Fruit fly (Drosophila melanogaster) whole organism, embryonic: Measurements from ENCODE around the gene RASSF8.

Experiments
- CG10321 ChIP-seq: fragments of 200-800 bp; sonication (Bioruptor generic); IDR thresholded peaks from 2 replicates; pipeline ENCODE4 v1.3.6; 2022; ENCODE audit warnings: missing biosample characterization, missing genetic modification characterization
- CG11247 ChIP-seq: fragments of 200-800 bp; sonication (Bioruptor generic); IDR thresholded peaks from 2 replicates; pipeline ENCODE4 v1.3.6; 2022; ENCODE audit warnings: missing biosample characterization, missing genetic modification characterization
- CG12104 ChIP-seq: fragments of 200-800 bp; sonication (Bioruptor generic); optimal IDR thresholded peaks from 3 replicates; lab custom pipeline; 2016; ENCODE audit warnings: missing biosample characterization, missing genetic modification characterization
- CG12155 ChIP-seq: fragments of 200-800 bp; sonication (Bioruptor generic); optimal IDR thresholded peaks from 3 replicates; lab custom pipeline; 2016; ENCODE audit warnings: missing biosample characterization, missing genetic modification characterization
- CG12299 ChIP-seq: fragments of 200-800 bp; sonication (Bioruptor generic); optimal IDR thresholded peaks from 2 replicates; lab custom pipeline; 2018; ENCODE audit warnings: missing biosample characterization, mild to moderate bottlenecking, missing genetic modification characterization
- CG1233 ChIP-seq: fragments of 200-800 bp; sonication (Bioruptor generic); optimal IDR thresholded peaks from 4 replicates; lab custom pipeline; 2018; ENCODE audit warnings: missing biosample characterization, mild to moderate bottlenecking, missing genetic modification characterization
- CG12659 ChIP-seq: fragments of 200-800 bp; sonication (Bioruptor generic); optimal IDR thresholded peaks from 3 replicates; lab custom pipeline; 2017; ENCODE audit warnings: mild to moderate bottlenecking, missing biosample characterization, missing genetic modification reagents, missing genetic modification characterization
- CG13123 ChIP-seq: fragments of 200-800 bp; sonication (Bioruptor generic); optimal IDR thresholded peaks from 2 replicates; lab custom pipeline; 2016; ENCODE audit warnings: missing biosample characterization, missing genetic modification characterization
- CG13894 ChIP-seq: fragments of 200-800 bp; sonication (Bioruptor generic); optimal IDR thresholded peaks from 3 replicates; lab custom pipeline; 2018; ENCODE audit warnings: missing biosample characterization, mild to moderate bottlenecking, missing genetic modification characterization, moderate library complexity
- CG16779 ChIP-seq: fragments of 200-800 bp; sonication (Bioruptor generic); IDR thresholded peaks from 2 replicates; pipeline ENCODE4 v1.3.6; 2022; ENCODE audit warnings: missing biosample characterization, missing genetic modification characterization
- CG17359 ChIP-seq: fragments of 200-800 bp; sonication (Bioruptor generic); optimal IDR thresholded peaks from 3 replicates; lab custom pipeline; 2018; ENCODE audit warnings: missing biosample characterization, mild to moderate bottlenecking, missing genetic modification characterization, moderate library complexity
- CG17912 ChIP-seq: fragments of 200-800 bp; sonication (Bioruptor generic); optimal IDR thresholded peaks from 2 replicates; lab custom pipeline; 2018; ENCODE audit warnings: missing biosample characterization, mild to moderate bottlenecking, missing genetic modification characterization
- CG4424 ChIP-seq: fragments of 200-800 bp; sonication (Bioruptor generic); optimal IDR thresholded peaks from 3 replicates; lab custom pipeline; 2016; ENCODE audit warnings: missing biosample characterization, missing genetic modification characterization
- CG6175 ChIP-seq: fragments of 200-800 bp; sonication (Bioruptor generic); IDR thresholded peaks from 3 replicates; pipeline ENCODE4 v1.3.6; 2022; ENCODE audit warnings: missing biosample characterization, missing genetic modification characterization
- CG6272 ChIP-seq: fragments of 200-800 bp; sonication (Bioruptor generic); IDR thresholded peaks from 2 replicates; pipeline ENCODE4 v1.3.6; 2022; ENCODE audit warnings: missing biosample characterization, missing genetic modification characterization
- CG8359 ChIP-seq: fragments of 200-800 bp; sonication (Bioruptor generic); optimal IDR thresholded peaks from 2 replicates; lab custom pipeline; 2017; ENCODE audit warnings: missing biosample characterization, mild to moderate bottlenecking, missing genetic modification characterization, borderline replicate concordance
- Dbx ChIP-seq: fragments of 200-800 bp; sonication (Bioruptor generic); IDR thresholded peaks from 3 replicates; pipeline ENCODE4 v1.3.6; 2022; ENCODE audit warnings: missing biosample characterization, missing genetic modification characterization
- Fer2 ChIP-seq: fragments of 200-800 bp; sonication (Bioruptor generic); optimal IDR thresholded peaks from 2 replicates; lab custom pipeline; 2018; ENCODE audit warnings: missing biosample characterization, mild to moderate bottlenecking, missing genetic modification characterization, moderate library complexity
- HLH4C ChIP-seq: fragments of 200-800 bp; sonication (Bioruptor generic); IDR thresholded peaks from 3 replicates; pipeline ENCODE4 v1.3.6; 2022; ENCODE audit warnings: missing biosample characterization, missing genetic modification characterization; ENCODE audit not compliant: partially characterized antibody
- Hand ChIP-seq: fragments of 200-800 bp; sonication (Bioruptor generic); optimal IDR thresholded peaks from 2 replicates; lab custom pipeline; 2017; ENCODE audit warnings: mild to moderate bottlenecking, missing biosample characterization, missing genetic modification reagents, missing genetic modification characterization
- HmgD ChIP-seq: fragments of 200-800 bp; sonication (Bioruptor generic); optimal IDR thresholded peaks from 3 replicates; lab custom pipeline; 2016; ENCODE audit warnings: missing biosample characterization, missing genetic modification characterization
- Oli ChIP-seq: fragments of 200-800 bp; sonication (Bioruptor generic); optimal IDR thresholded peaks from 2 replicates; lab custom pipeline; 2018; ENCODE audit warnings: missing biosample characterization, mild to moderate bottlenecking, missing genetic modification characterization, moderate library complexity
- Poxn ChIP-seq: fragments of 200-800 bp; sonication (Bioruptor generic); IDR thresholded peaks from 2 replicates; pipeline ENCODE4 v1.3.6; 2022; ENCODE audit warnings: missing biosample characterization, missing genetic modification characterization
- Rfx ChIP-seq: fragments of 200-800 bp; sonication (Bioruptor generic); IDR thresholded peaks from 2 replicates; pipeline ENCODE4 v1.3.6; 2022; ENCODE audit warnings: missing biosample characterization, missing genetic modification characterization
- Ssrp ChIP-seq: fragments of 200-800 bp; sonication (Bioruptor generic); optimal IDR thresholded peaks from 2 replicates; lab custom pipeline; 2018; ENCODE audit warnings: missing biosample characterization, mild to moderate bottlenecking, missing genetic modification characterization, moderate library complexity
- TFAM ChIP-seq: fragments of 200-800 bp; sonication (Bioruptor generic); optimal IDR thresholded peaks from 2 replicates; lab custom pipeline; 2017; ENCODE audit warnings: missing biosample characterization, missing genetic modification characterization, inconsistent platforms
- Tbp ChIP-seq: fragments of >200 bp; optimal IDR thresholded peaks from 2 replicates; lab custom pipeline; 2018; ENCODE audit warnings: missing biosample characterization, missing genetic modification characterization
- Xrp1 ChIP-seq: fragments of 200-800 bp; sonication (Bioruptor generic); IDR thresholded peaks from 2 replicates; pipeline ENCODE4 v1.3.6; 2022; ENCODE audit warnings: missing biosample characterization, missing genetic modification characterization
- amos ChIP-seq: fragments of 200-800 bp; sonication (Bioruptor generic); IDR thresholded peaks from 2 replicates; pipeline ENCODE4 v1.3.6; 2022; ENCODE audit warnings: missing biosample characterization, missing genetic modification characterization; ENCODE audit not compliant: partially characterized antibody
- ara ChIP-seq: fragments of 200-800 bp; sonication (Bioruptor generic); IDR thresholded peaks from 2 replicates; pipeline ENCODE4 v1.3.6; 2022; ENCODE audit warnings: missing biosample characterization, missing genetic modification characterization
- ase ChIP-seq: fragments of 200-800 bp; sonication (Bioruptor generic); IDR thresholded peaks from 3 replicates; pipeline ENCODE4 v1.3.6; 2022; ENCODE audit warnings: missing biosample characterization, missing genetic modification characterization
- ash1 ChIP-seq: fragments of 200-800 bp; sonication (Bioruptor generic); optimal IDR thresholded peaks from 2 replicates; lab custom pipeline; 2018; ENCODE audit warnings: missing biosample characterization, mild to moderate bottlenecking, missing genetic modification characterization
- chinmo ChIP-seq: fragments of 200-800 bp; sonication (Bioruptor generic); IDR thresholded peaks from 4 replicates; pipeline ENCODE4 v1.3.6; 2022; ENCODE audit warnings: missing biosample characterization, missing genetic modification characterization; ENCODE audit not compliant: partially characterized antibody
- crc ChIP-seq: fragments of 200-800 bp; sonication (Bioruptor generic); optimal IDR thresholded peaks from 2 replicates; lab custom pipeline; 2016; ENCODE audit warnings: missing biosample characterization, missing genetic modification characterization
- da ChIP-seq: fragments of 200-800 bp; sonication (Bioruptor generic); optimal IDR thresholded peaks from 2 replicates; lab custom pipeline; 2016; ENCODE audit warnings: missing biosample characterization, missing genetic modification characterization
- dimm ChIP-seq: fragments of 200-800 bp; sonication (Bioruptor generic); IDR thresholded peaks from 2 replicates; pipeline ENCODE4 v1.3.6; 2022; ENCODE audit warnings: missing biosample characterization, missing genetic modification characterization
- fru ChIP-seq: fragments of >200 bp; optimal IDR thresholded peaks from 2 replicates; lab custom pipeline; 2017
- gcm2 ChIP-seq: fragments of 200-800 bp; sonication (Bioruptor generic); optimal IDR thresholded peaks from 2 replicates; lab custom pipeline; 2016; ENCODE audit warnings: missing biosample characterization, missing genetic modification characterization
- gt ChIP-seq: fragments of 200-800 bp; sonication (Bioruptor generic); IDR thresholded peaks from 2 replicates; pipeline ENCODE4 v1.3.6; 2022; ENCODE audit warnings: missing biosample characterization, missing genetic modification characterization
- ken ChIP-seq: fragments of 200-800 bp; sonication (Bioruptor generic); IDR thresholded peaks from 3 replicates; pipeline ENCODE4 v1.3.6; 2022; ENCODE audit warnings: missing biosample characterization, missing genetic modification characterization
- lov ChIP-seq, 2 experiments: fragments of 200-800 bp in 1 of 2; fragments of >200 bp in 1 of 2; sonication (Bioruptor generic) in 1 of 2; IDR thresholded peaks in 1 of 2; optimal IDR thresholded peaks in 1 of 2; 2 replicates in 1 of 2; 3 replicates in 1 of 2; pipeline versions ENCODE4 v1.3.6 to Lab custom; 2017 to 2022; ENCODE audit warnings: missing biosample characterization in 1 of 2, missing genetic modification characterization in 1 of 2
- nerfin-1 ChIP-seq: fragments of 200-800 bp; sonication (Bioruptor generic); optimal IDR thresholded peaks from 3 replicates; lab custom pipeline; 2019; ENCODE audit warnings: missing biosample characterization, mild to moderate bottlenecking, missing genetic modification characterization, moderate library complexity
- otp ChIP-seq: fragments of 200-800 bp; sonication (Bioruptor generic); IDR thresholded peaks from 3 replicates; pipeline ENCODE4, ENCODE4 v1.3.6; 2022; ENCODE audit warnings: missing biosample characterization, missing genetic modification characterization
- pan ChIP-seq, 4 experiments: fragments of >200 bp in 3 of 4; fragments of 200-800 bp in 1 of 4; sonication (Bioruptor generic) in 1 of 4; optimal IDR thresholded peaks in 3 of 4; IDR thresholded peaks in 1 of 4; 2 replicates each; pipeline versions ENCODE4 v1.3.6 to Lab custom; 2017 to 2022; ENCODE audit warnings: missing biosample characterization in 2 of 4, missing genetic modification characterization in 2 of 4, mixed read lengths in 1 of 4
- pzg ChIP-seq: fragments of 200-800 bp; sonication (Bioruptor generic); optimal IDR thresholded peaks from 3 replicates; lab custom pipeline; 2018; ENCODE audit warnings: missing biosample characterization, mild to moderate bottlenecking, missing genetic modification characterization, moderate library complexity
- ranshi ChIP-seq: fragments of 200-800 bp; sonication (Bioruptor generic); IDR thresholded peaks from 2 replicates; pipeline ENCODE4 v1.3.6; 2022; ENCODE audit warnings: missing biosample characterization, missing genetic modification characterization
- ro ChIP-seq: fragments of 200-800 bp; sonication (Bioruptor generic); IDR thresholded peaks from 2 replicates; pipeline ENCODE4 v1.3.6; 2022; ENCODE audit warnings: missing biosample characterization, missing genetic modification characterization
- so ChIP-seq: fragments of 200-800 bp; sonication (Bioruptor generic); IDR thresholded peaks from 3 replicates; pipeline ENCODE4 v1.3.6; 2022; ENCODE audit warnings: missing biosample characterization, missing genetic modification characterization
- wdn ChIP-seq: fragments of 200-800 bp; sonication (Bioruptor generic); IDR thresholded peaks from 2 replicates; pipeline ENCODE4 v1.3.6; 2022; ENCODE audit warnings: missing biosample characterization, missing genetic modification characterization
- wek ChIP-seq: fragments of 200-800 bp; sonication (Bioruptor generic); optimal IDR thresholded peaks from 3 replicates; lab custom pipeline; 2018; ENCODE audit warnings: missing biosample characterization, mild to moderate bottlenecking, missing genetic modification characterization, moderate library complexity

The RASSF8 gene

dm6 chr3R:25631079-25631478, 30.5 kb upstream of the RASSF8 start (continued):
- TF ChIP-seq CG6175, result peak; percentile 60; the same call in 1 of the 3 replicates
- no peak for TF ChIP-seq pzg (GFP tag; lab: Kevin White, UChicago)
- TF ChIP-seq pan (optimal IDR thresholded peaks at IDR 0.05; lab: Kevin White, UChicago), result no peak
- peak in 1 of 2 experiments; percentile 75 for TF ChIP-seq pan (GFP tag; optimal IDR thresholded peaks at IDR 0.05 in 1 of 2, IDR thresholded peaks at IDR 0.05 in 1 of 2)
- no peak for TF ChIP-seq lov (optimal IDR thresholded peaks at IDR 0.05; lab: Kevin White, UChicago)
- no peak for TF ChIP-seq lov (GFP tag; IDR thresholded peaks at IDR 0.05; lab: Robert Waterston, UW)
- TF ChIP-seq CG16779 (GFP tag; lab: Robert Waterston, UW), result no peak
- peak; percentile 40; the same call in 1 of the 2 replicates for TF ChIP-seq gt (GFP tag; lab: Robert Waterston, UW)
- no peak for TF ChIP-seq fru (lab: Kevin White, UChicago)
- TF ChIP-seq da (GFP tag; lab: Kevin White, UChicago), result no peak
- TF ChIP-seq HLH4C (GFP tag; lab: Robert Waterston, UW), result no peak
- TF ChIP-seq ara, result peak; percentile 81
- no peak for TF ChIP-seq chinmo
- peak; percentile 54; the same call in 1 of the 2 replicates for TF ChIP-seq Poxn (GFP tag; lab: Robert Waterston, UW)
- TF ChIP-seq wdn, result peak; percentile 38; the same call in 1 of the 2 replicates
- peak; percentile 50 for TF ChIP-seq CG12104
- peak; percentile 54 for TF ChIP-seq CG12659 (GFP tag; lab: Kevin White, UChicago)
- no peak for TF ChIP-seq TFAM (GFP tag; lab: Kevin White, UChicago)
- TF ChIP-seq CG10321 (GFP tag; lab: Robert Waterston, UW), result no peak
- peak; percentile 68 for TF ChIP-seq Oli (tag; lab: Kevin White, UChicago)
- peak; percentile 79 for TF ChIP-seq CG13894 (tag; lab: Kevin White, UChicago)
- peak; percentile 83 for TF ChIP-seq Xrp1
- TF ChIP-seq Rfx (GFP tag; lab: Robert Waterston, UW), result peak; percentile 69
- TF ChIP-seq CG11247 (GFP tag; lab: Robert Waterston, UW), result peak; percentile 49; the same call in 1 of the 2 replicates
- TF ChIP-seq CG12299 (tag; lab: Kevin White, UChicago), result no peak
- TF ChIP-seq gcm2 (GFP tag; lab: Kevin White, UChicago), result peak; percentile 19
- TF ChIP-seq so, result peak; percentile 69; the same call in 1 of the 3 replicates
- no peak for TF ChIP-seq Tbp (GFP tag; lab: Kevin White, UChicago)
- TF ChIP-seq Fer2 (tag; lab: Kevin White, UChicago), result peak; percentile 37
- no peak for TF ChIP-seq ash1 (GFP tag; lab: Kevin White, UChicago)
- peak; percentile 75; the same call in 2 of the 3 replicates for TF ChIP-seq ken
- TF ChIP-seq CG17912 (GFP tag; lab: Kevin White, UChicago), result no peak
- peak; percentile 73 for TF ChIP-seq Dbx (GFP tag; lab: Robert Waterston, UW)
- peak; percentile 56 for TF ChIP-seq crc
- TF ChIP-seq CG6272 (GFP tag; lab: Robert Waterston, UW), result peak; percentile 76
- TF ChIP-seq CG1233 (GFP tag; lab: Kevin White, UChicago), result peak; percentile 47
- peak; percentile 49; the same call in 1 of the 2 replicates for TF ChIP-seq dimm
- TF ChIP-seq amos (GFP tag; lab: Robert Waterston, UW), result no peak
- TF ChIP-seq ase (GFP tag; lab: Robert Waterston, UW), result peak; percentile 54; the same call in 1 of the 3 replicates
- TF ChIP-seq CG13123, result peak; percentile 10
- no peak for TF ChIP-seq ro (GFP tag; lab: Robert Waterston, UW)
- TF ChIP-seq CG12155 (GFP tag; lab: Kevin White, UChicago), result peak; percentile 11
- TF ChIP-seq nerfin-1, result peak; percentile 71
- TF ChIP-seq CG17359, result peak; percentile 77
- TF ChIP-seq wek (GFP tag; lab: Kevin White, UChicago), result no peak
- TF ChIP-seq CG8359, result peak; percentile 28
- peak; percentile 61 for TF ChIP-seq CG4424 (GFP tag; lab: Kevin White, UChicago)
- peak; percentile 78; the same call in 1 of the 2 replicates for TF ChIP-seq ranshi (GFP tag; lab: Robert Waterston, UW)
- TF ChIP-seq Ssrp (tag; lab: Kevin White, UChicago), result peak; percentile 57
- TF ChIP-seq Hand (GFP tag; lab: Kevin White, UChicago), result peak; percentile 57
- TF ChIP-seq HmgD (GFP tag; lab: Kevin White, UChicago), result peak; percentile 32
- peak; percentile 49; the same call in 1 of the 3 replicates for TF ChIP-seq otp (GFP tag; lab: Robert Waterston, UW)
